Fruit fly (Drosophila melanogaster): ENCODE data around the gene Kul.

dm6 chr3R:29762297-29762696 is 36.7 kb downstream of the Kul start:
- peak; percentile 50 for TF ChIP-seq CG15710 (tag; optimal IDR thresholded peaks at IDR 0.05)
- no peak for TF ChIP-seq CG12605 (GFP tag; IDR thresholded peaks at IDR 0.05)
- no peak for TF ChIP-seq EcR (GFP tag; optimal IDR thresholded peaks at IDR 0.05)
- TF ChIP-seq CG17806 (tag; optimal IDR thresholded peaks at IDR 0.05) = peak; percentile 12
- TF ChIP-seq CG4496 (GFP tag; IDR thresholded peaks at IDR 0.05) = peak; percentile 29; the same call in 1 of the 3 replicates
- no peak for TF ChIP-seq rn (GFP tag; IDR thresholded peaks at IDR 0.05)

Data from whole organism, pupa.